Fruit fly (Drosophila melanogaster) whole organism, embryonic: Measurements from ENCODE around the gene wge.

Source experiments
- BEAF-32 ChIP-seq: fragments of 200-800 bp; sonication (Bioruptor generic); optimal IDR thresholded peaks from 3 replicates; lab custom pipeline; 2017; ENCODE audit warnings: missing biosample characterization, missing genetic modification characterization, mild to moderate bottlenecking, moderate library complexity, missing genetic modification reagents
- BtbVII ChIP-seq: fragments of 200-800 bp; sonication (Bioruptor generic); optimal IDR thresholded peaks from 3 replicates; lab custom pipeline; 2017; ENCODE audit warnings: missing biosample characterization, mild to moderate bottlenecking, missing genetic modification characterization
- CG11723 ChIP-seq: fragments of 200-800 bp; sonication (Bioruptor generic); optimal IDR thresholded peaks from 2 replicates; lab custom pipeline; 2017; ENCODE audit warnings: missing biosample characterization, mild to moderate bottlenecking, missing genetic modification characterization
- CG13287 ChIP-seq: fragments of 200-800 bp; sonication (Bioruptor generic); IDR thresholded peaks from 2 replicates; pipeline ENCODE4 v1.3.6; 2022; ENCODE audit warnings: missing biosample characterization, missing genetic modification characterization; ENCODE audit not compliant: partially characterized antibody
- CG14014 ChIP-seq: fragments of 200-800 bp; sonication (Bioruptor generic); IDR thresholded peaks from 2 replicates; pipeline ENCODE4 v1.3.6; 2022; ENCODE audit warnings: missing biosample characterization, missing genetic modification characterization
- CG14710 ChIP-seq: fragments of 200-800 bp; sonication (Bioruptor generic); optimal IDR thresholded peaks from 3 replicates; lab custom pipeline; 2019; ENCODE audit warnings: missing biosample characterization, mild to moderate bottlenecking, missing genetic modification characterization, moderate library complexity
- CG16813 ChIP-seq: fragments of 200-800 bp; sonication (Bioruptor generic); IDR thresholded peaks from 3 replicates; pipeline ENCODE4 v1.3.6; 2022; ENCODE audit warnings: missing biosample characterization, missing genetic modification characterization; ENCODE audit not compliant: partially characterized antibody
- CG2120 ChIP-seq: fragments of 200-800 bp; sonication (Bioruptor generic); optimal IDR thresholded peaks from 3 replicates; lab custom pipeline; 2016; ENCODE audit warnings: missing biosample characterization, missing genetic modification characterization
- CG3407 ChIP-seq: fragments of 200-800 bp; sonication (Bioruptor generic); optimal IDR thresholded peaks from 2 replicates; lab custom pipeline; 2018; ENCODE audit warnings: missing biosample characterization, mild to moderate bottlenecking, missing genetic modification characterization
- CG34224 ChIP-seq: fragments of 200-800 bp; sonication (Bioruptor generic); IDR thresholded peaks from 3 replicates; pipeline ENCODE4 v1.3.6; 2022; ENCODE audit warnings: missing biosample characterization, missing genetic modification characterization; ENCODE audit not compliant: partially characterized antibody
- CG4854 ChIP-seq: fragments of 200-800 bp; sonication (Bioruptor generic); optimal IDR thresholded peaks from 2 replicates; lab custom pipeline; 2016; ENCODE audit warnings: missing biosample characterization, missing genetic modification characterization, inconsistent platforms
- CG5245 ChIP-seq: fragments of 200-800 bp; sonication (Bioruptor generic); optimal IDR thresholded peaks from 3 replicates; lab custom pipeline; 2016; ENCODE audit warnings: missing biosample characterization, missing genetic modification characterization
- CG7271 ChIP-seq: fragments of 200-800 bp; sonication (Bioruptor generic); optimal IDR thresholded peaks from 2 replicates; lab custom pipeline; 2018; ENCODE audit warnings: missing biosample characterization, mild to moderate bottlenecking, missing genetic modification characterization, moderate library complexity
- CG7786 ChIP-seq: fragments of 200-800 bp; sonication (Bioruptor generic); optimal IDR thresholded peaks from 2 replicates; lab custom pipeline; 2016; ENCODE audit warnings: missing biosample characterization, missing genetic modification characterization
- CG9797 ChIP-seq: fragments of 200-800 bp; sonication (Bioruptor generic); optimal IDR thresholded peaks from 3 replicates; lab custom pipeline; 2018; ENCODE audit warnings: missing biosample characterization, mild to moderate bottlenecking, missing genetic modification characterization
- Chrac-16 ChIP-seq: fragments of 200-800 bp; sonication (Bioruptor generic); optimal IDR thresholded peaks from 3 replicates; lab custom pipeline; 2016; ENCODE audit warnings: missing biosample characterization, missing genetic modification characterization
- CrebB ChIP-seq: fragments of 200-800 bp; sonication (Bioruptor generic); optimal IDR thresholded peaks from 3 replicates; lab custom pipeline; 2018; ENCODE audit warnings: missing biosample characterization, mild to moderate bottlenecking, missing genetic modification characterization
- D19B ChIP-seq: fragments of 200-800 bp; sonication (Bioruptor generic); optimal IDR thresholded peaks from 2 replicates; lab custom pipeline; 2017; ENCODE audit warnings: missing biosample characterization, mild to moderate bottlenecking, missing genetic modification characterization
- Dp ChIP-seq: fragments of 200-800 bp; sonication (Bioruptor generic); optimal IDR thresholded peaks from 2 replicates; lab custom pipeline; 2018; ENCODE audit warnings: missing biosample characterization, mild to moderate bottlenecking, missing genetic modification characterization, moderate library complexity
- E2f2 ChIP-seq: fragments of 200-800 bp; sonication (Bioruptor generic); IDR thresholded peaks from 2 replicates; pipeline ENCODE4 v1.3.6; 2022; ENCODE audit warnings: missing biosample characterization, missing genetic modification characterization
- HmgZ ChIP-seq: fragments of 200-800 bp; sonication (Bioruptor generic); optimal IDR thresholded peaks from 2 replicates; lab custom pipeline; 2018; ENCODE audit warnings: missing biosample characterization, mild to moderate bottlenecking, missing genetic modification characterization
- MBD-R2 ChIP-seq: fragments of 200-800 bp; sonication (Bioruptor generic); IDR thresholded peaks from 2 replicates; pipeline ENCODE4 v1.3.6; 2022; ENCODE audit warnings: missing biosample characterization, missing genetic modification characterization
- Opbp ChIP-seq: fragments of 200-800 bp; sonication (Bioruptor generic); IDR thresholded peaks from 3 replicates; pipeline ENCODE4 v1.3.6; 2022; ENCODE audit warnings: missing biosample characterization, missing genetic modification characterization; ENCODE audit not compliant: partially characterized antibody
- Ravus ChIP-seq: fragments of 200-800 bp; sonication (Bioruptor generic); IDR thresholded peaks from 2 replicates; pipeline ENCODE4 v1.3.6; 2022; ENCODE audit warnings: missing biosample characterization, missing genetic modification characterization
- Rx ChIP-seq: fragments of 200-800 bp; sonication (Bioruptor generic); IDR thresholded peaks from 2 replicates; pipeline ENCODE4 v1.3.6; 2022; ENCODE audit warnings: missing biosample characterization, missing genetic modification characterization
- Scr ChIP-seq: fragments of 200-800 bp; sonication (Bioruptor generic); IDR thresholded peaks from 2 replicates; pipeline ENCODE4 v1.3.6; 2022; ENCODE audit warnings: missing biosample characterization, missing genetic modification characterization; ENCODE audit not compliant: partially characterized antibody
- Sox100B ChIP-seq: fragments of 200-800 bp; sonication (Bioruptor generic); optimal IDR thresholded peaks from 3 replicates; lab custom pipeline; 2018; ENCODE audit warnings: missing biosample characterization, mild to moderate bottlenecking, missing genetic modification characterization
- Taf1 ChIP-seq: fragments of 200-800 bp; sonication (Bioruptor generic); IDR thresholded peaks from 2 replicates; pipeline ENCODE4 v1.3.6; 2022; ENCODE audit warnings: missing biosample characterization, missing genetic modification characterization
- YL-1 ChIP-seq: fragments of 200-800 bp; sonication (Bioruptor generic); optimal IDR thresholded peaks from 3 replicates; lab custom pipeline; 2017; ENCODE audit warnings: missing biosample characterization, mild to moderate bottlenecking, missing genetic modification characterization
- chinmo ChIP-seq: fragments of 200-800 bp; sonication (Bioruptor generic); IDR thresholded peaks from 4 replicates; pipeline ENCODE4 v1.3.6; 2022; ENCODE audit warnings: missing biosample characterization, missing genetic modification characterization; ENCODE audit not compliant: partially characterized antibody
- chn ChIP-seq: fragments of 200-800 bp; sonication (Bioruptor generic); optimal IDR thresholded peaks from 2 replicates; lab custom pipeline; 2016; ENCODE audit warnings: missing biosample characterization, missing genetic modification characterization
- crc ChIP-seq: fragments of 200-800 bp; sonication (Bioruptor generic); optimal IDR thresholded peaks from 2 replicates; lab custom pipeline; 2016; ENCODE audit warnings: missing biosample characterization, missing genetic modification characterization
- dmrt99B ChIP-seq: fragments of 200-800 bp; sonication (Bioruptor generic); optimal IDR thresholded peaks from 2 replicates; lab custom pipeline; 2018; ENCODE audit warnings: missing biosample characterization, mild to moderate bottlenecking, missing genetic modification characterization, moderate library complexity
- dysf ChIP-seq: fragments of 200-800 bp; sonication (Bioruptor generic); IDR thresholded peaks from 3 replicates; pipeline ENCODE4 v1.3.6; 2022; ENCODE audit warnings: missing biosample characterization, missing genetic modification characterization
- emc ChIP-seq: fragments of 200-800 bp; sonication (Bioruptor generic); optimal IDR thresholded peaks from 2 replicates; lab custom pipeline; 2016; ENCODE audit warnings: missing biosample characterization, missing genetic modification characterization
- exex ChIP-seq: fragments of 200-800 bp; sonication (Bioruptor generic); optimal IDR thresholded peaks from 4 replicates; lab custom pipeline; 2018; ENCODE audit warnings: missing biosample characterization, mild to moderate bottlenecking, missing genetic modification characterization, moderate library complexity
- gfzf ChIP-seq: fragments of 200-800 bp; sonication (Bioruptor generic); optimal IDR thresholded peaks from 2 replicates; lab custom pipeline; 2016; ENCODE audit warnings: missing biosample characterization, mild to moderate bottlenecking, missing genetic modification characterization, moderate library complexity
- grn ChIP-seq: fragments of 200-800 bp; sonication (Bioruptor generic); optimal IDR thresholded peaks from 3 replicates; lab custom pipeline; 2017; ENCODE audit warnings: missing biosample characterization, missing genetic modification characterization
- gsb ChIP-seq: fragments of 200-800 bp; sonication (Bioruptor generic); IDR thresholded peaks from 2 replicates; pipeline ENCODE4 v1.3.6; 2022; ENCODE audit warnings: missing biosample characterization, missing genetic modification characterization
- hbn ChIP-seq: fragments of 200-800 bp; sonication (Bioruptor generic); IDR thresholded peaks from 2 replicates; pipeline ENCODE4 v1.3.6; 2022; ENCODE audit warnings: missing biosample characterization, missing genetic modification characterization; ENCODE audit not compliant: partially characterized antibody
- her ChIP-seq: fragments of 200-800 bp; sonication (Bioruptor generic); optimal IDR thresholded peaks from 2 replicates; lab custom pipeline; 2016; ENCODE audit warnings: missing biosample characterization, missing genetic modification characterization
- klu ChIP-seq: fragments of 200-800 bp; sonication (Bioruptor generic); IDR thresholded peaks from 2 replicates; pipeline ENCODE4 v1.3.6; 2022; ENCODE audit warnings: missing biosample characterization, missing genetic modification characterization
- lbe ChIP-seq: fragments of 200-800 bp; sonication (Bioruptor generic); optimal IDR thresholded peaks from 2 replicates; lab custom pipeline; 2016; ENCODE audit warnings: missing biosample characterization, mild to moderate bottlenecking, missing genetic modification characterization
- mld ChIP-seq: fragments of 200-800 bp; sonication (Bioruptor generic); IDR thresholded peaks from 3 replicates; pipeline ENCODE4 v1.3.6; 2022; ENCODE audit warnings: missing biosample characterization, missing genetic modification characterization; ENCODE audit not compliant: partially characterized antibody
- nom ChIP-seq: fragments of 200-800 bp; sonication (Bioruptor generic); optimal IDR thresholded peaks from 2 replicates; lab custom pipeline; 2017; ENCODE audit warnings: missing biosample characterization, missing genetic modification characterization, mild to moderate bottlenecking, moderate library complexity, missing genetic modification reagents
- pfk ChIP-seq: fragments of 200-800 bp; sonication (Bioruptor generic); optimal IDR thresholded peaks from 2 replicates; lab custom pipeline; 2018; ENCODE audit warnings: missing biosample characterization, mild to moderate bottlenecking, missing genetic modification characterization, moderate library complexity
- scrt ChIP-seq: fragments of 200-800 bp; sonication (Bioruptor generic); optimal IDR thresholded peaks from 2 replicates; lab custom pipeline; 2018; ENCODE audit warnings: missing biosample characterization, mild to moderate bottlenecking, missing genetic modification characterization, moderate library complexity
- sens ChIP-seq: fragments of 200-800 bp; sonication (Bioruptor generic); peaks from one replicate; lab custom pipeline; 2016; ENCODE audit warnings: missing biosample characterization, missing genetic modification characterization
- sna ChIP-seq: fragments of 200-800 bp; sonication (Bioruptor generic); IDR thresholded peaks from 2 replicates; pipeline ENCODE4 v1.3.6; 2022; ENCODE audit warnings: missing biosample characterization, missing genetic modification characterization; ENCODE audit not compliant: partially characterized antibody
- trh ChIP-seq: fragments of 200-800 bp; sonication (Bioruptor generic); optimal IDR thresholded peaks from 2 replicates; lab custom pipeline; 2016; ENCODE audit warnings: missing biosample characterization, missing genetic modification characterization

Gene wge

dm6 chr3R:22740930-22741329, 20.0 kb upstream of the wge start, which contains the start of the genes Dcr-1 and CG6985 (continued):
- TF ChIP-seq hbn (peak; percentile 28; the same call in 1 of the 2 replicates), E2f2 (peak; percentile 81), Dp (GFP tag; lab: Kevin White, UChicago) (peak; percentile 64), CG5245 (no peak), CG7786 (GFP tag; lab: Kevin White, UChicago) (no peak), CG2120 (GFP tag; lab: Kevin White, UChicago) (no peak), CG9797 (GFP tag; lab: Kevin White, UChicago) (peak; percentile 43), dmrt99B (tag; lab: Kevin White, UChicago) (no peak), mld (GFP tag; lab: Robert Waterston, UW) (0 out of 3 replicates have a peak, but pooled peaks have one; percentile 24), HmgZ (tag; lab: Kevin White, UChicago) (peak; percentile 11), CrebB (tag; lab: Kevin White, UChicago) (no peak), sens (no peak), Opbp (GFP tag; lab: Robert Waterston, UW) (0 out of 3 replicates have a peak, but pooled peaks have one; percentile 24), Taf1 (GFP tag; lab: Robert Waterston, UW) (no peak), scrt (GFP tag; lab: Kevin White, UChicago) (no peak), CG14014 (GFP tag; lab: Robert Waterston, UW) (no peak), Sox100B (GFP tag; lab: Kevin White, UChicago) (no peak), CG3407 (GFP tag; lab: Kevin White, UChicago) (no peak), CG34224 (GFP tag; lab: Robert Waterston, UW) (peak; percentile 33; the same call in 2 of the 3 replicates), chinmo (GFP tag; lab: Robert Waterston, UW) (no peak), CG13287 (GFP tag; lab: Robert Waterston, UW) (peak; percentile 40), D19B (GFP tag; lab: Kevin White, UChicago) (no peak), Rx (GFP tag; lab: Robert Waterston, UW) (no peak), BEAF-32 (GFP tag; lab: Kevin White, UChicago) (peak; percentile 19), CG14710 (tag; lab: Kevin White, UChicago) (peak; percentile 50), trh (no peak), Scr (GFP tag; lab: Robert Waterston, UW) (peak; percentile 32), klu (GFP tag; lab: Robert Waterston, UW) (no peak), chn (GFP tag; lab: Kevin White, UChicago) (no peak), grn (GFP tag; lab: Kevin White, UChicago) (peak; percentile 56), YL-1 (peak; percentile 50), dysf (no peak), MBD-R2 (peak; percentile 88), gsb (GFP tag; lab: Robert Waterston, UW) (no peak), BtbVII (GFP tag; lab: Kevin White, UChicago) (no peak), nom (no peak), lbe (no peak), pfk (no peak), CG11723 (no peak), crc (GFP tag; lab: Kevin White, UChicago) (no peak), her (GFP tag; lab: Kevin White, UChicago) (no peak), Chrac-16 (GFP tag; lab: Kevin White, UChicago) (no peak), CG16813 (GFP tag; lab: Robert Waterston, UW) (no peak), sna (peak; percentile 45; the same call in 1 of the 2 replicates), CG7271 (no peak), Ravus (no peak), exex (tag; lab: Kevin White, UChicago) (no peak), gfzf (GFP tag; lab: Kevin White, UChicago) (peak; percentile 69), CG4854 (GFP tag; lab: Kevin White, UChicago) (no peak), emc (GFP tag; lab: Kevin White, UChicago) (no peak)
